Fruit fly (Drosophila melanogaster) Kc167 (cell line): ENCODE measurements around the gene CG10993.

Experiments used
- Myc ChIP-seq: fragments of >200 bp; optimal IDR thresholded peaks from 2 replicates; lab custom pipeline; 2017; ENCODE audit warnings: missing external identifiers
- h ChIP-seq: fragments of >200 bp; optimal IDR thresholded peaks from 3 replicates; lab custom pipeline; 2018; ENCODE audit warnings: missing external identifiers
- psq ChIP-seq: fragments of >200 bp; optimal IDR thresholded peaks from 2 replicates; lab custom pipeline; 2017; ENCODE audit warnings: missing external identifiers

DNA sequence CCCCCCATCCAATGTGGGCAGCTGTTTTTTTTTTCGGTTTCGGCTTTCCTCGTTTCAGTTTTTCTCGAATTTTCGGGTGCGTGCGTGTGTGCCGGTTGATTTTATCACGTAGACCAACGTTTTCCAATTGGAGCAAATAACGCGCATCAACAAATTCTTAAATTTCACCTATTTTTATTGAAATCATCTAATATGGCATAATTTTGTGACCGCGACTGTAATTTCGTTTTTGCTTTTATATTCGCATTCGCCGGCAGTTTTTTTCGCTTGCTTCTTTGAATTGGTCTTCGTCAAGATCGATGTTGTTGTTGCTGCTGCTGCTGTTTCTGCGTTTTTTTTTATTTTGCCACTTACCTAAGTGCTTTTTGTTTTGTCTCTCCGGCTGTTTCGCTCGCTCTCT lies 36.4 kb downstream of the CG10993 start:
- no peak for TF ChIP-seq psq (lab: Kevin White, UChicago)
- no peak for TF ChIP-seq h (lab: Kevin White, UChicago)
- TF ChIP-seq Myc, result no peak
